Fruit fly (Drosophila melanogaster): ENCODE data around the gene nau.

- TF ChIP-seq schlank (tag; optimal IDR thresholded peaks at IDR 0.05) = no peak
- no peak for TF ChIP-seq C15 (GFP tag; IDR thresholded peaks at IDR 0.05)
- no peak for TF ChIP-seq Atf6 (GFP tag; IDR thresholded peaks at IDR 0.05)
- TF ChIP-seq Awh (GFP tag; IDR thresholded peaks at IDR 0.05) = no peak
- TF ChIP-seq CG6791 (GFP tag; IDR thresholded peaks at IDR 0.05; ENCODE audit: partially characterized antibody) = no peak
- TF ChIP-seq CG2129 (GFP tag; IDR thresholded peaks at IDR 0.05; ENCODE audit: partially characterized antibody) = no peak
- no peak for TF ChIP-seq Hr39 (optimal IDR thresholded peaks at IDR 0.05)
These were observed 36.0 kb downstream of the nau start, which contains the start of gene CG16710 for dm6 chr3R:23682203-23682602.
